Fruit fly (Drosophila melanogaster) whole organism, embryonic: ENCODE results near the gene pix.

ENCODE experiments used
- BEAF-32 ChIP-seq: fragments of 200-800 bp; sonication (Bioruptor generic); optimal IDR thresholded peaks from 3 replicates; lab custom pipeline; 2017; ENCODE audit warnings: missing biosample characterization, missing genetic modification characterization, mild to moderate bottlenecking, moderate library complexity, missing genetic modification reagents
- CG10267 ChIP-seq: fragments of 200-800 bp; sonication (Bioruptor generic); optimal IDR thresholded peaks from 2 replicates; lab custom pipeline; 2018; ENCODE audit warnings: missing biosample characterization, mild to moderate bottlenecking, missing genetic modification characterization, moderate library complexity
- CG11695 ChIP-seq: fragments of 200-800 bp; sonication (Bioruptor generic); IDR thresholded peaks from 3 replicates; pipeline ENCODE4 v1.3.6; 2022; ENCODE audit warnings: missing biosample characterization, missing genetic modification characterization
- CG11723 ChIP-seq: fragments of 200-800 bp; sonication (Bioruptor generic); optimal IDR thresholded peaks from 2 replicates; lab custom pipeline; 2017; ENCODE audit warnings: missing biosample characterization, mild to moderate bottlenecking, missing genetic modification characterization
- CG12071 ChIP-seq: fragments of 200-800 bp; sonication (Bioruptor generic); optimal IDR thresholded peaks from 3 replicates; lab custom pipeline; 2018; ENCODE audit warnings: missing biosample characterization, mild to moderate bottlenecking, missing genetic modification characterization
- CG13287 ChIP-seq: fragments of 200-800 bp; sonication (Bioruptor generic); IDR thresholded peaks from 2 replicates; pipeline ENCODE4 v1.3.6; 2022; ENCODE audit warnings: missing biosample characterization, missing genetic modification characterization; ENCODE audit not compliant: partially characterized antibody
- CG14710 ChIP-seq: fragments of 200-800 bp; sonication (Bioruptor generic); optimal IDR thresholded peaks from 3 replicates; lab custom pipeline; 2019; ENCODE audit warnings: missing biosample characterization, mild to moderate bottlenecking, missing genetic modification characterization, moderate library complexity
- CG15269 ChIP-seq: fragments of 200-800 bp; sonication (Bioruptor generic); optimal IDR thresholded peaks from 2 replicates; lab custom pipeline; 2018; ENCODE audit warnings: missing biosample characterization, mild to moderate bottlenecking, missing genetic modification characterization, moderate library complexity
- CG18011 ChIP-seq: fragments of 200-800 bp; sonication (Bioruptor generic); optimal IDR thresholded peaks from 2 replicates; lab custom pipeline; 2017; ENCODE audit warnings: missing biosample characterization, missing genetic modification characterization, mild to moderate bottlenecking, moderate library complexity, missing genotype
- CG18599 ChIP-seq: fragments of 200-800 bp; sonication (Bioruptor generic); optimal IDR thresholded peaks from 3 replicates; lab custom pipeline; 2017; ENCODE audit warnings: missing biosample characterization, missing genetic modification characterization, mild to moderate bottlenecking, moderate library complexity, missing genetic modification reagents
- CG2116 ChIP-seq: fragments of 200-800 bp; sonication (Bioruptor generic); optimal IDR thresholded peaks from 3 replicates; lab custom pipeline; 2018; ENCODE audit warnings: missing biosample characterization, mild to moderate bottlenecking, missing genetic modification characterization
- CG2875 ChIP-seq: fragments of 200-800 bp; sonication (Bioruptor generic); optimal IDR thresholded peaks from 2 replicates; lab custom pipeline; 2017; ENCODE audit warnings: missing biosample characterization, mild to moderate bottlenecking, missing genetic modification characterization, missing genetic modification reagents
- CG31441 ChIP-seq: fragments of 200-800 bp; sonication (Bioruptor generic); IDR thresholded peaks from 2 replicates; pipeline ENCODE4 v1.3.6; 2022; ENCODE audit warnings: missing biosample characterization, missing genetic modification characterization
- CG4328 ChIP-seq: fragments of 200-800 bp; sonication (Bioruptor generic); optimal IDR thresholded peaks from 3 replicates; lab custom pipeline; 2017; ENCODE audit warnings: missing biosample characterization, missing genetic modification reagents, missing genetic modification characterization
- CG8924 ChIP-seq: fragments of 200-800 bp; optimal IDR thresholded peaks from 3 replicates; lab custom pipeline; 2019; ENCODE audit warnings: missing biosample characterization, mild to moderate bottlenecking, missing genetic modification characterization, moderate library complexity
- CG9437 ChIP-seq: fragments of 200-800 bp; sonication (Bioruptor generic); optimal IDR thresholded peaks from 2 replicates; lab custom pipeline; 2018; ENCODE audit warnings: missing biosample characterization, mild to moderate bottlenecking, missing genetic modification characterization
- D ChIP-seq, 2 experiments: fragments of 200-800 bp in 1 of 2; fragments of >200 bp in 1 of 2; sonication (Bioruptor generic) in 1 of 2; optimal IDR thresholded peaks; 2 replicates in 1 of 2; 3 replicates in 1 of 2; lab custom pipeline; 2017; ENCODE audit warnings: mild to moderate bottlenecking in 1 of 2, missing biosample characterization in 1 of 2, missing genetic modification characterization in 1 of 2, missing genetic modification reagents in 1 of 2
- D19A ChIP-seq: fragments of 200-800 bp; optimal IDR thresholded peaks from 3 replicates; lab custom pipeline; 2019; ENCODE audit warnings: missing biosample characterization, mild to moderate bottlenecking, missing genetic modification characterization, moderate library complexity
- Dbx ChIP-seq: fragments of 200-800 bp; sonication (Bioruptor generic); IDR thresholded peaks from 3 replicates; pipeline ENCODE4 v1.3.6; 2022; ENCODE audit warnings: missing biosample characterization, missing genetic modification characterization
- E2f2 ChIP-seq: fragments of 200-800 bp; sonication (Bioruptor generic); IDR thresholded peaks from 2 replicates; pipeline ENCODE4 v1.3.6; 2022; ENCODE audit warnings: missing biosample characterization, missing genetic modification characterization
- Ets97D ChIP-seq: fragments of 200-800 bp; sonication (Bioruptor generic); optimal IDR thresholded peaks from 3 replicates; lab custom pipeline; 2016; ENCODE audit warnings: missing biosample characterization, missing genetic modification characterization
- HLH54F ChIP-seq: fragments of 200-800 bp; sonication (Bioruptor generic); optimal IDR thresholded peaks from 3 replicates; lab custom pipeline; 2016; ENCODE audit warnings: missing biosample characterization, missing genetic modification characterization
- Kr ChIP-seq: fragments of 200-800 bp; sonication (Bioruptor generic); optimal IDR thresholded peaks from 2 replicates; lab custom pipeline; 2017; ENCODE audit warnings: missing biosample characterization, mild to moderate bottlenecking, missing genetic modification characterization
- Med ChIP-seq: fragments of 200-800 bp; sonication (Bioruptor generic); peaks from one replicate; lab custom pipeline; 2016; ENCODE audit warnings: missing biosample characterization, missing genetic modification characterization, mild to moderate bottlenecking, inconsistent platforms, moderate library complexity
- Myb ChIP-seq: fragments of 200-800 bp; sonication (Bioruptor generic); optimal IDR thresholded peaks from 2 replicates; lab custom pipeline; 2016; ENCODE audit warnings: missing biosample characterization, missing genetic modification characterization
- NfI ChIP-seq: fragments of 200-800 bp; sonication (Bioruptor generic); optimal IDR thresholded peaks from 3 replicates; lab custom pipeline; 2018; ENCODE audit warnings: missing biosample characterization, mild to moderate bottlenecking, missing genetic modification characterization, moderate library complexity
- Oaz ChIP-seq: fragments of 200-800 bp; sonication (Bioruptor generic); IDR thresholded peaks from 2 replicates; pipeline ENCODE4 v1.3.6; 2022; ENCODE audit warnings: missing biosample characterization, missing genetic modification characterization
- Opbp ChIP-seq: fragments of 200-800 bp; sonication (Bioruptor generic); IDR thresholded peaks from 3 replicates; pipeline ENCODE4 v1.3.6; 2022; ENCODE audit warnings: missing biosample characterization, missing genetic modification characterization; ENCODE audit not compliant: partially characterized antibody
- Side ChIP-seq: fragments of 200-800 bp; sonication (Bioruptor generic); optimal IDR thresholded peaks from 2 replicates; lab custom pipeline; 2016; ENCODE audit warnings: missing biosample characterization, missing genetic modification characterization
- Sry-δ ChIP-seq: fragments of 200-800 bp; sonication (Bioruptor generic); optimal IDR thresholded peaks from 2 replicates; lab custom pipeline; 2016; ENCODE audit warnings: missing biosample characterization, missing genetic modification characterization
- Xbp1 ChIP-seq: fragments of 200-800 bp; sonication (Bioruptor generic); optimal IDR thresholded peaks from 3 replicates; lab custom pipeline; 2016; ENCODE audit warnings: missing biosample characterization, mild to moderate bottlenecking, missing genetic modification characterization
- abd-A ChIP-seq: fragments of 200-800 bp; sonication (Bioruptor generic); optimal IDR thresholded peaks from 3 replicates; lab custom pipeline; 2019; ENCODE audit warnings: missing biosample characterization, mild to moderate bottlenecking, missing genetic modification characterization, moderate library complexity
- ato ChIP-seq: fragments of 200-800 bp; sonication (Bioruptor generic); IDR thresholded peaks from 2 replicates; pipeline ENCODE4 v1.3.6; 2022; ENCODE audit warnings: missing biosample characterization, missing genetic modification characterization; ENCODE audit not compliant: partially characterized antibody
- bbx ChIP-seq: fragments of 200-800 bp; sonication (Bioruptor generic); IDR thresholded peaks from 2 replicates; pipeline ENCODE4 v1.3.6; 2022; ENCODE audit warnings: missing biosample characterization, missing genetic modification characterization; ENCODE audit not compliant: partially characterized antibody
- cas ChIP-seq: fragments of 200-800 bp; sonication (Bioruptor generic); IDR thresholded peaks from 2 replicates; pipeline ENCODE4 v1.3.6; 2022; ENCODE audit warnings: missing biosample characterization, missing genetic modification characterization
- chm ChIP-seq: fragments of 200-800 bp; sonication (Bioruptor generic); IDR thresholded peaks from 2 replicates; pipeline ENCODE4 v1.3.6; 2022; ENCODE audit warnings: missing biosample characterization, missing genetic modification characterization
- corto ChIP-seq: fragments of 200-800 bp; sonication (Bioruptor generic); optimal IDR thresholded peaks from 2 replicates; lab custom pipeline; 2016; ENCODE audit warnings: missing biosample characterization, mild to moderate bottlenecking, missing genetic modification characterization, moderate library complexity
- crp ChIP-seq, 2 experiments: fragments of 200-800 bp; sonication (Bioruptor generic); optimal IDR thresholded peaks; 2 replicates in 1 of 2; 3 replicates in 1 of 2; lab custom pipeline; 2017; ENCODE audit warnings: missing biosample characterization in 2 of 2, missing genetic modification characterization in 2 of 2, mild to moderate bottlenecking in 1 of 2, moderate library complexity in 1 of 2
- dysf ChIP-seq: fragments of 200-800 bp; sonication (Bioruptor generic); IDR thresholded peaks from 3 replicates; pipeline ENCODE4 v1.3.6; 2022; ENCODE audit warnings: missing biosample characterization, missing genetic modification characterization
- gem ChIP-seq: fragments of 200-800 bp; sonication (Bioruptor generic); optimal IDR thresholded peaks from 2 replicates; lab custom pipeline; 2019; ENCODE audit warnings: missing biosample characterization, mild to moderate bottlenecking, missing genetic modification characterization, moderate library complexity
- jumu ChIP-seq: fragments of 200-800 bp; sonication (Bioruptor generic); optimal IDR thresholded peaks from 3 replicates; lab custom pipeline; 2016; ENCODE audit warnings: missing biosample characterization, missing genetic modification characterization
- klu ChIP-seq: fragments of 200-800 bp; sonication (Bioruptor generic); IDR thresholded peaks from 2 replicates; pipeline ENCODE4 v1.3.6; 2022; ENCODE audit warnings: missing biosample characterization, missing genetic modification characterization
- knrl ChIP-seq: fragments of 200-800 bp; sonication (Bioruptor generic); IDR thresholded peaks from 3 replicates; pipeline ENCODE4 v1.3.6; 2022; ENCODE audit warnings: missing biosample characterization, missing genetic modification characterization; ENCODE audit not compliant: partially characterized antibody
- mld ChIP-seq: fragments of 200-800 bp; sonication (Bioruptor generic); IDR thresholded peaks from 3 replicates; pipeline ENCODE4 v1.3.6; 2022; ENCODE audit warnings: missing biosample characterization, missing genetic modification characterization; ENCODE audit not compliant: partially characterized antibody
- tio ChIP-seq: fragments of 200-800 bp; sonication (Bioruptor generic); optimal IDR thresholded peaks from 2 replicates; lab custom pipeline; 2017; ENCODE audit warnings: missing biosample characterization, missing genetic modification characterization, inconsistent platforms
- unc-4 ChIP-seq: fragments of 200-800 bp; sonication (Bioruptor generic); IDR thresholded peaks from 2 replicates; pipeline ENCODE4 v1.3.6; 2022; ENCODE audit warnings: missing biosample characterization, missing genetic modification characterization; ENCODE audit not compliant: partially characterized antibody
- wdn ChIP-seq: fragments of 200-800 bp; sonication (Bioruptor generic); IDR thresholded peaks from 2 replicates; pipeline ENCODE4 v1.3.6; 2022; ENCODE audit warnings: missing biosample characterization, missing genetic modification characterization
- zen2 ChIP-seq: fragments of 200-800 bp; sonication (Bioruptor generic); IDR thresholded peaks from 3 replicates; pipeline ENCODE4 v1.3.6; 2022; ENCODE audit warnings: missing biosample characterization, missing genetic modification characterization; ENCODE audit not compliant: partially characterized antibody

pix gene

DNA sequence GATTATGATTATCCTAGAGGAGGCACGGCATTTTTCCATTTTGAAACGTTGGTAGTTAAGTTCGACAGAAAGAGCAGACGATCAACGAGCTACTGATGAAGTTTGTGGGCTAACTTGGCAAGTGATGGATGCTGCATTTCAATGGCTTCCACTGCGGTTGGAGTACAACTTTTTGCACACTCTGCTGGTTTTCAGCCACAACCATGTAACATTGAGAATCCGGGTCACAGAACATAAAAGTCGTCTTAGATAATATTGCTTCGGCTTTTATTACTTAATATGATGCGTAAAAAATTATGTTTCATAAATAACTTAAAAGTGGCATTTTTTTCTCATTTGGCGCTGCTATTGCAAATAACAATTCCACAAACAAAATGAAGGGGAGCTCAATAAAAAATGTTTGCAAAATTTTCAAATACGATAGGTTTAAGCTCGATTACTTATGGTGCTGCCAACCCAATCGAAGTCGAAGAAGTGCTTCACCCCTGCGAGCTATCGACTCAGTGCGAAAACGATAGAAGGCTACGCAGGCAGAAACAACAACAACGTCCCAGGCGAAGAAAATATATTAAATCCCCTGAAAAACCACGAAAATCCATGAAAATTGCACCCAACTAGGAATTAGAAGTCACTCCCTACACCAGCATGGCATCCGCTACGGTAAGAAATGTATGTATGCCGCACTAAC, 8.1 kb downstream of the pix start, which contains the start of the genes CG5653 and CG5021 (continued):
- TF ChIP-seq klu (GFP tag; lab: Robert Waterston, UW) (no peak), Dbx (GFP tag; lab: Robert Waterston, UW) (no peak), gem (tag; lab: Kevin White, UChicago) (no peak), zen2 (GFP tag; lab: Robert Waterston, UW) (peak; percentile 51; the same call in 1 of the 3 replicates), Opbp (GFP tag; lab: Robert Waterston, UW) (peak; percentile 63; the same call in 2 of the 3 replicates), knrl (GFP tag; lab: Robert Waterston, UW) (peak; percentile 59), ato (GFP tag; lab: Robert Waterston, UW) (peak; percentile 56), CG11723 (GFP tag; lab: Kevin White, UChicago) (no peak), CG12071 (no peak), HLH54F (GFP tag; lab: Kevin White, UChicago) (no peak), CG8924 (no peak), CG18599 (GFP tag; lab: Kevin White, UChicago) (no peak), CG9437 (no peak), Xbp1 (GFP tag; lab: Kevin White, UChicago) (no peak), CG2116 (peak; percentile 58), Side (no peak), jumu (no peak), D (optimal IDR thresholded peaks at IDR 0.05; lab: Kevin White, UChicago) (no peak), D (GFP tag; optimal IDR thresholded peaks at IDR 0.05; lab: Kevin White, UChicago) (no peak), CG11695 (GFP tag; lab: Robert Waterston, UW) (no peak), bbx (peak; percentile 72), CG13287 (GFP tag; lab: Robert Waterston, UW) (peak; percentile 71), Sry-δ (GFP tag; lab: Kevin White, UChicago) (peak; percentile 88), Kr (GFP tag; lab: Kevin White, UChicago) (no peak), dysf (GFP tag; lab: Robert Waterston, UW) (no peak), NfI (GFP tag; lab: Kevin White, UChicago) (no peak), corto (GFP tag; lab: Kevin White, UChicago) (no peak), CG14710 (tag; lab: Kevin White, UChicago) (no peak), E2f2 (peak; percentile 95), chm (no peak), CG15269 (tag; lab: Kevin White, UChicago) (no peak), Oaz (GFP tag; lab: Robert Waterston, UW) (no peak), D19A (tag; lab: Kevin White, UChicago) (no peak), Med (peak; percentile 24), BEAF-32 (peak; percentile 61), CG10267 (no peak), Ets97D (GFP tag; lab: Kevin White, UChicago) (no peak), crp (GFP tag; optimal IDR thresholded peaks at IDR 0.05; lab: Kevin White, UChicago) (peak in 1 of 2 experiments; percentile 68), abd-A (tag; lab: Kevin White, UChicago) (no peak), CG2875 (GFP tag; lab: Kevin White, UChicago) (no peak), wdn (GFP tag; lab: Robert Waterston, UW) (no peak), cas (GFP tag; lab: Robert Waterston, UW) (no peak), CG31441 (GFP tag; lab: Robert Waterston, UW) (no peak), CG18011 (no peak), unc-4 (GFP tag; lab: Robert Waterston, UW) (peak; percentile 57), tio (GFP tag; lab: Kevin White, UChicago) (no peak), CG4328 (GFP tag; lab: Kevin White, UChicago) (no peak), Myb (GFP tag; lab: Kevin White, UChicago) (peak; percentile 68), mld (GFP tag; lab: Robert Waterston, UW) (no peak)
